Worm (Caenorhabditis elegans): ENCODE measurements around the gene ceh-33.

The ceh-33 gene

DNA sequence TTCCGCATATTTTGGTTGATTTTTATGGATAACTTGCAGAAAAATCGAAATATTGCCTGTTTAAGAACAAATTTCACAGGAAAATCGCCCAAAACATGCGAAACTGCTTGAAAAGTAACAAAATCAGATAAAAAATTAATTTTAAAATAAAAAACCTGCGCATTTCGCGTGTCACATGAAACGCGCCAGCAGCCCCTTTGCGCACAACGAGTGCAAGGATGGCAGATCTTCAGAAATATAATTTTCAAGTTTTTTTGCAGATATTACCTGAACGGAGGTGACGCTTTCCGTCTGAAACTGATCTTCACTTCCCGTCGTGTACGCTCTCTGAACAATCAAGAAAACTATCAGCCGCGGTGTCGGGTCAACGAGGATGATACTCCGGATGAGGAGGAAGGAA lies 49.5 kb downstream of the ceh-33 start (continued):
- TF ChIP-seq rpc-1 (optimal IDR thresholded peaks at IDR 0.05) = no peak
- no peak for TF ChIP-seq rpc-1 (tag; optimal IDR thresholded peaks at IDR 0.05)
- no peak for TF ChIP-seq repo-1 (tag; optimal IDR thresholded peaks at IDR 0.05)
- TF ChIP-seq him-1 (tag; optimal IDR thresholded peaks at IDR 0.05) = no peak
- TF ChIP-seq ama-1 (optimal IDR thresholded peaks at IDR 0.05) = no peak
- TF ChIP-seq ama-1 (GFP tag; optimal IDR thresholded peaks at IDR 0.05) = no peak
- no peak for TF ChIP-seq ceh-91 (GFP tag; IDR thresholded peaks at IDR 0.05)
- peak; percentile 77 for TF ChIP-seq mcd-1 (GFP tag; IDR thresholded peaks at IDR 0.05)
- no peak for TF ChIP-seq hlh-26 (GFP tag; conservative IDR thresholded peaks at IDR 0.05)
- no peak for TF ChIP-seq nfya-1 (tag; optimal IDR thresholded peaks at IDR 0.05; ENCODE audit: borderline replicate concordance, insufficient read depth)
- TF ChIP-seq efl-1 (GFP tag; optimal IDR thresholded peaks at IDR 0.05) = no peak
- TF ChIP-seq aptf-3 (GFP tag; IDR thresholded peaks at IDR 0.05) = no peak
- no peak for TF ChIP-seq somi-1 (GFP tag; optimal IDR thresholded peaks at IDR 0.05)
- no peak for TF ChIP-seq T07F8.4 (tag; optimal IDR thresholded peaks at IDR 0.05)
- 0 out of 2 replicates have a peak, but pooled peaks have one; percentile 61 for TF ChIP-seq madf-3 (GFP tag; IDR thresholded peaks at IDR 0.05)
- peak; percentile 92 for TF ChIP-seq ztf-18 (tag; optimal IDR thresholded peaks at IDR 0.05)
- no peak for TF ChIP-seq fkh-3 (tag; optimal IDR thresholded peaks at IDR 0.05)
- TF ChIP-seq Y67H2A.10 (GFP tag; conservative IDR thresholded peaks at IDR 0.05) = no peak
- no peak for TF ChIP-seq madf-10 (tag; optimal IDR thresholded peaks at IDR 0.05)
- TF ChIP-seq lin-54 (GFP tag; optimal IDR thresholded peaks at IDR 0.05) = peak; percentile 44
- no peak for TF ChIP-seq ztf-28 (GFP tag; IDR thresholded peaks at IDR 0.05)
- TF ChIP-seq snpc-3.4 (tag; optimal IDR thresholded peaks at IDR 0.05) = peak; percentile 45
- TF ChIP-seq nfyb-1 (GFP tag; IDR thresholded peaks at IDR 0.05) = peak; percentile 16; the same call in 1 of the 2 replicates
- TF ChIP-seq madf-8 (GFP tag; conservative IDR thresholded peaks at IDR 0.05) = no peak
- peak in 2 of 3 experiments; percentile 22 to 47 for TF ChIP-seq lin-35 (GFP tag; optimal IDR thresholded peaks at IDR 0.05)
- no peak for TF ChIP-seq ztf-3 (GFP tag; optimal IDR thresholded peaks at IDR 0.05)
- TF ChIP-seq nhr-80 (tag; optimal IDR thresholded peaks at IDR 0.05) = peak; percentile 8
- no peak for TF ChIP-seq Y79H2A.3 (GFP tag; conservative IDR thresholded peaks at IDR 0.05)
- no peak for TF ChIP-seq let-526 (GFP tag; IDR thresholded peaks at IDR 0.05)
- TF ChIP-seq C17E4.6 (GFP tag; IDR thresholded peaks at IDR 0.05) = no peak
- TF ChIP-seq ceh-100 (GFP tag; IDR thresholded peaks at IDR 0.05) = no peak
- TF ChIP-seq B0336.3 (GFP tag; IDR thresholded peaks at IDR 0.05) = no peak
- TF ChIP-seq lag-1 (GFP tag; IDR thresholded peaks at IDR 0.05) = no peak
- TF ChIP-seq snpc-4 (GFP tag; optimal IDR thresholded peaks at IDR 0.05) = no peak
- no peak for TF ChIP-seq snpc-4 (tag; optimal IDR thresholded peaks at IDR 0.05)
- TF ChIP-seq tlf-1 (GFP tag; optimal IDR thresholded peaks at IDR 0.05) = no peak
- TF ChIP-seq ztf-25 (GFP tag; IDR thresholded peaks at IDR 0.05) = no peak
- 0 out of 2 replicates have a peak, but pooled peaks have one; percentile 46 for TF ChIP-seq Y53G8AR.9 (GFP tag; conservative IDR thresholded peaks at IDR 0.05)

DNA sequence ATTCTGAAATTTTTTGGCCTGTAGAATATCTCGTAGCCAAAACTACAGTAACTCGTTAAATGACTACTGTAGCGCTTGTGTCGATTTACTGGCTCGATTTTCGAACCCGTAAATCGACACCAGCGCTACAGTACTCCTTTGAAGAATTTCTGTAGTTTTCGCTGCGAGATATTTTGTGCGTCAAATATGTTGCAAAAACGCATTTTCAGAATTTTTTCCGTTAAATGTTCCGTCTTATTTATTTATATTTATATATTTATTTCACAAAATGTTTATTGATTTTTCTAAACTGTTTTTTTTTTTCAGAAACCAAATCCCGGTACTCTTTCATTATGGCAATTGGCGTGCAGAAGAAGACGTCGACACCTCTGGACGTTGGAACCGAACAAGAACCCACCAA lies 50.7 kb downstream of the ceh-33 start, which contains the start of gene natc-2:
Gene natc-2 (plus strand): TSS at position 301 of the 400 bp plus-strand sequence.
- peak; percentile 24 for TF ChIP-seq lsl-1 (GFP tag; optimal IDR thresholded peaks at IDR 0.05)
- no peak for TF ChIP-seq hlh-26 (GFP tag; conservative IDR thresholded peaks at IDR 0.05)

- TF ChIP-seq die-1 (tag; optimal IDR thresholded peaks at IDR 0.05) = no peak
- TF ChIP-seq hmg-20 (GFP tag; IDR thresholded peaks at IDR 0.05) = no peak
- TF ChIP-seq cebp-1 (GFP tag; IDR thresholded peaks at IDR 0.05) = no peak
- peak; percentile 2 for TF ChIP-seq cebp-1 (tag; optimal IDR thresholded peaks at IDR 0.05)
- TF ChIP-seq T26A5.8 (tag; optimal IDR thresholded peaks at IDR 0.05) = no peak
- TF ChIP-seq egrh-3 (GFP tag; IDR thresholded peaks at IDR 0.05) = no peak
- peak; percentile 31; the same call in 1 of the 2 replicates for TF ChIP-seq rcor-1 (GFP tag; IDR thresholded peaks at IDR 0.05)
- no peak for TF ChIP-seq egl-18 (GFP tag; IDR thresholded peaks at IDR 0.05)
- no peak for TF ChIP-seq pbrm-1 (GFP tag; IDR thresholded peaks at IDR 0.05)
- TF ChIP-seq zfh-2 (GFP tag; conservative IDR thresholded peaks at IDR 0.05) = no peak
- TF ChIP-seq tlf-1 (GFP tag; optimal IDR thresholded peaks at IDR 0.05) = no peak
- TF ChIP-seq ets-4 (GFP tag; optimal IDR thresholded peaks at IDR 0.05) = no peak
- TF ChIP-seq B0261.1 (tag; optimal IDR thresholded peaks at IDR 0.05) = no peak
Observed at ce11 chrV:5273241-5273640, 51.2 kb downstream of the ceh-33 start.
